Fruit fly (Drosophila melanogaster) whole organism, embryonic: ENCODE results near the gene Scox.

ENCODE experiments used
- B-H1 ChIP-seq: fragments of 200-800 bp; sonication (Bioruptor generic); IDR thresholded peaks from 3 replicates; pipeline ENCODE4 v1.3.6; 2022; ENCODE audit warnings: missing biosample characterization, missing genetic modification characterization
- CG10654 ChIP-seq: fragments of 200-800 bp; sonication (Bioruptor generic); optimal IDR thresholded peaks from 2 replicates; lab custom pipeline; 2016; ENCODE audit warnings: missing biosample characterization, missing genetic modification characterization
- CG11247 ChIP-seq: fragments of 200-800 bp; sonication (Bioruptor generic); IDR thresholded peaks from 2 replicates; pipeline ENCODE4 v1.3.6; 2022; ENCODE audit warnings: missing biosample characterization, missing genetic modification characterization
- CG13296 ChIP-seq: fragments of 200-800 bp; sonication (Bioruptor generic); optimal IDR thresholded peaks from 3 replicates; lab custom pipeline; 2018; ENCODE audit warnings: missing biosample characterization, mild to moderate bottlenecking, missing genetic modification characterization
- CG17359 ChIP-seq: fragments of 200-800 bp; sonication (Bioruptor generic); optimal IDR thresholded peaks from 3 replicates; lab custom pipeline; 2018; ENCODE audit warnings: missing biosample characterization, mild to moderate bottlenecking, missing genetic modification characterization, moderate library complexity
- CG17385 ChIP-seq: fragments of 200-800 bp; sonication (Bioruptor generic); optimal IDR thresholded peaks from 3 replicates; lab custom pipeline; 2018; ENCODE audit warnings: missing biosample characterization, mild to moderate bottlenecking, missing genetic modification characterization
- CG17612 ChIP-seq: fragments of 200-800 bp; sonication (Bioruptor generic); IDR thresholded peaks from 2 replicates; pipeline ENCODE4 v1.3.6; 2022; ENCODE audit warnings: missing biosample characterization, missing genetic modification characterization
- CG1832 ChIP-seq: fragments of 200-800 bp; sonication (Bioruptor generic); optimal IDR thresholded peaks from 2 replicates; lab custom pipeline; 2017; ENCODE audit warnings: missing biosample characterization, mild to moderate bottlenecking, missing genetic modification characterization, inconsistent platforms
- CG2120 ChIP-seq: fragments of 200-800 bp; sonication (Bioruptor generic); optimal IDR thresholded peaks from 3 replicates; lab custom pipeline; 2016; ENCODE audit warnings: missing biosample characterization, missing genetic modification characterization
- CG2712 ChIP-seq: fragments of 200-800 bp; optimal IDR thresholded peaks from 3 replicates; lab custom pipeline; 2019; ENCODE audit warnings: missing biosample characterization, mild to moderate bottlenecking, missing genetic modification characterization, moderate library complexity
- CG33557 ChIP-seq: fragments of 200-800 bp; sonication (Bioruptor generic); optimal IDR thresholded peaks from 2 replicates; lab custom pipeline; 2019; ENCODE audit warnings: missing biosample characterization, mild to moderate bottlenecking, missing genetic modification characterization, moderate library complexity
- CG3407 ChIP-seq: fragments of 200-800 bp; sonication (Bioruptor generic); optimal IDR thresholded peaks from 2 replicates; lab custom pipeline; 2018; ENCODE audit warnings: missing biosample characterization, mild to moderate bottlenecking, missing genetic modification characterization
- CG4424 ChIP-seq: fragments of 200-800 bp; sonication (Bioruptor generic); optimal IDR thresholded peaks from 3 replicates; lab custom pipeline; 2016; ENCODE audit warnings: missing biosample characterization, missing genetic modification characterization
- CG5245 ChIP-seq: fragments of 200-800 bp; sonication (Bioruptor generic); optimal IDR thresholded peaks from 3 replicates; lab custom pipeline; 2016; ENCODE audit warnings: missing biosample characterization, missing genetic modification characterization
- CG6272 ChIP-seq: fragments of 200-800 bp; sonication (Bioruptor generic); IDR thresholded peaks from 2 replicates; pipeline ENCODE4 v1.3.6; 2022; ENCODE audit warnings: missing biosample characterization, missing genetic modification characterization
- CG6813 ChIP-seq: fragments of 200-800 bp; sonication (Bioruptor generic); optimal IDR thresholded peaks from 2 replicates; lab custom pipeline; 2017; ENCODE audit warnings: missing biosample characterization, missing genetic modification characterization, mild to moderate bottlenecking, moderate library complexity, missing genetic modification reagents
- CG7786 ChIP-seq: fragments of 200-800 bp; sonication (Bioruptor generic); optimal IDR thresholded peaks from 2 replicates; lab custom pipeline; 2016; ENCODE audit warnings: missing biosample characterization, missing genetic modification characterization
- CG7839 ChIP-seq: fragments of 200-800 bp; sonication (Bioruptor generic); optimal IDR thresholded peaks from 3 replicates; lab custom pipeline; 2018; ENCODE audit warnings: missing biosample characterization, mild to moderate bottlenecking, missing genetic modification characterization, moderate library complexity
- CTCF ChIP-seq: fragments of 200-800 bp; sonication (Bioruptor generic); optimal IDR thresholded peaks from 2 replicates; lab custom pipeline; 2017; ENCODE audit warnings: missing biosample characterization, mild to moderate bottlenecking, missing genetic modification characterization, moderate library complexity
- CkIIα-i1 ChIP-seq: fragments of 200-800 bp; sonication (Bioruptor generic); IDR thresholded peaks from 2 replicates; pipeline ENCODE4 v1.3.6; 2022; ENCODE audit warnings: missing biosample characterization, missing genetic modification characterization
- D19B ChIP-seq: fragments of 200-800 bp; sonication (Bioruptor generic); optimal IDR thresholded peaks from 2 replicates; lab custom pipeline; 2017; ENCODE audit warnings: missing biosample characterization, mild to moderate bottlenecking, missing genetic modification characterization
- Fer2 ChIP-seq: fragments of 200-800 bp; sonication (Bioruptor generic); optimal IDR thresholded peaks from 2 replicates; lab custom pipeline; 2018; ENCODE audit warnings: missing biosample characterization, mild to moderate bottlenecking, missing genetic modification characterization, moderate library complexity
- HHEX ChIP-seq: fragments of 200-800 bp; sonication (Bioruptor generic); optimal IDR thresholded peaks from 3 replicates; lab custom pipeline; 2017; ENCODE audit warnings: missing biosample characterization, mild to moderate bottlenecking, missing genetic modification characterization, missing genetic modification reagents
- Hmx ChIP-seq: fragments of 200-800 bp; sonication (Bioruptor generic); optimal IDR thresholded peaks from 2 replicates; lab custom pipeline; 2016; ENCODE audit warnings: missing biosample characterization, missing genetic modification characterization
- MTF-1 ChIP-seq: fragments of 200-800 bp; sonication (Bioruptor generic); optimal IDR thresholded peaks from 2 replicates; lab custom pipeline; 2018; ENCODE audit warnings: missing biosample characterization, mild to moderate bottlenecking, missing genetic modification characterization, borderline replicate concordance
- NC2β ChIP-seq: fragments of 200-800 bp; sonication (Bioruptor generic); optimal IDR thresholded peaks from 2 replicates; lab custom pipeline; 2016; ENCODE audit warnings: missing biosample characterization, missing genetic modification characterization
- Nf-YB ChIP-seq: fragments of 200-800 bp; sonication (Bioruptor generic); optimal IDR thresholded peaks from 3 replicates; lab custom pipeline; 2019; ENCODE audit warnings: missing biosample characterization, mild to moderate bottlenecking, missing genetic modification characterization, moderate library complexity
- Pdp1 ChIP-seq, 2 experiments: fragments of 200-800 bp; sonication (Bioruptor generic); optimal IDR thresholded peaks; 3 replicates each; lab custom pipeline; 2016; ENCODE audit warnings: missing biosample characterization in 2 of 2, missing genetic modification characterization in 2 of 2, mild to moderate bottlenecking in 1 of 2, moderate library complexity in 1 of 2
- Ravus ChIP-seq: fragments of 200-800 bp; sonication (Bioruptor generic); IDR thresholded peaks from 2 replicates; pipeline ENCODE4 v1.3.6; 2022; ENCODE audit warnings: missing biosample characterization, missing genetic modification characterization
- Rfx ChIP-seq: fragments of 200-800 bp; sonication (Bioruptor generic); IDR thresholded peaks from 2 replicates; pipeline ENCODE4 v1.3.6; 2022; ENCODE audit warnings: missing biosample characterization, missing genetic modification characterization
- Xbp1 ChIP-seq: fragments of 200-800 bp; sonication (Bioruptor generic); optimal IDR thresholded peaks from 3 replicates; lab custom pipeline; 2016; ENCODE audit warnings: missing biosample characterization, mild to moderate bottlenecking, missing genetic modification characterization
- YL-1 ChIP-seq: fragments of 200-800 bp; sonication (Bioruptor generic); optimal IDR thresholded peaks from 3 replicates; lab custom pipeline; 2017; ENCODE audit warnings: missing biosample characterization, mild to moderate bottlenecking, missing genetic modification characterization
- bab2 ChIP-seq: fragments of 200-800 bp; sonication (Bioruptor generic); optimal IDR thresholded peaks from 2 replicates; lab custom pipeline; 2016; ENCODE audit warnings: missing biosample characterization, missing genetic modification characterization
- br ChIP-seq: fragments of >200 bp; optimal IDR thresholded peaks from 2 replicates; lab custom pipeline; 2017
- crol ChIP-seq: fragments of 200-800 bp; sonication (Bioruptor generic); IDR thresholded peaks from 2 replicates; pipeline ENCODE4 v1.3.6; 2022; ENCODE audit warnings: missing biosample characterization, missing genetic modification characterization
- dimm ChIP-seq: fragments of 200-800 bp; sonication (Bioruptor generic); IDR thresholded peaks from 2 replicates; pipeline ENCODE4 v1.3.6; 2022; ENCODE audit warnings: missing biosample characterization, missing genetic modification characterization
- fru ChIP-seq: fragments of >200 bp; optimal IDR thresholded peaks from 2 replicates; lab custom pipeline; 2017
- gce ChIP-seq: fragments of 200-800 bp; sonication (Bioruptor generic); IDR thresholded peaks from 3 replicates; pipeline ENCODE4 v1.3.6; 2022; ENCODE audit warnings: missing biosample characterization, missing genetic modification characterization
- gcm ChIP-seq: fragments of 200-800 bp; sonication (Bioruptor generic); optimal IDR thresholded peaks from 2 replicates; lab custom pipeline; 2019; ENCODE audit warnings: missing biosample characterization, mild to moderate bottlenecking, missing genetic modification characterization, moderate library complexity
- gem ChIP-seq: fragments of 200-800 bp; sonication (Bioruptor generic); optimal IDR thresholded peaks from 2 replicates; lab custom pipeline; 2019; ENCODE audit warnings: missing biosample characterization, mild to moderate bottlenecking, missing genetic modification characterization, moderate library complexity
- grau ChIP-seq: fragments of 200-800 bp; optimal IDR thresholded peaks from 3 replicates; lab custom pipeline; 2019; ENCODE audit warnings: missing biosample characterization, mild to moderate bottlenecking, missing genetic modification characterization, moderate library complexity
- her ChIP-seq: fragments of 200-800 bp; sonication (Bioruptor generic); optimal IDR thresholded peaks from 2 replicates; lab custom pipeline; 2016; ENCODE audit warnings: missing biosample characterization, missing genetic modification characterization
- nerfin-2 ChIP-seq: fragments of 200-800 bp; sonication (Bioruptor generic); IDR thresholded peaks from 2 replicates; pipeline ENCODE4 v1.3.6; 2022; ENCODE audit warnings: missing biosample characterization, missing genetic modification characterization; ENCODE audit not compliant: partially characterized antibody
- schlank ChIP-seq: fragments of 200-800 bp; sonication (Bioruptor generic); optimal IDR thresholded peaks from 2 replicates; lab custom pipeline; 2018; ENCODE audit warnings: missing biosample characterization, mild to moderate bottlenecking, missing genetic modification characterization
- shn ChIP-seq: fragments of 200-800 bp; sonication (Bioruptor generic); optimal IDR thresholded peaks from 3 replicates; lab custom pipeline; 2016; ENCODE audit warnings: missing biosample characterization, missing genetic modification characterization
- slou ChIP-seq: fragments of 200-800 bp; sonication (Bioruptor generic); optimal IDR thresholded peaks from 3 replicates; lab custom pipeline; 2016; ENCODE audit warnings: missing biosample characterization, missing genetic modification characterization
- sna ChIP-seq: fragments of 200-800 bp; sonication (Bioruptor generic); IDR thresholded peaks from 2 replicates; pipeline ENCODE4 v1.3.6; 2022; ENCODE audit warnings: missing biosample characterization, missing genetic modification characterization; ENCODE audit not compliant: partially characterized antibody
- sug ChIP-seq: fragments of 200-800 bp; optimal IDR thresholded peaks from 2 replicates; lab custom pipeline; 2019; ENCODE audit warnings: missing biosample characterization, mild to moderate bottlenecking, missing genetic modification characterization, moderate library complexity
- unc-4 ChIP-seq: fragments of 200-800 bp; sonication (Bioruptor generic); IDR thresholded peaks from 2 replicates; pipeline ENCODE4 v1.3.6; 2022; ENCODE audit warnings: missing biosample characterization, missing genetic modification characterization; ENCODE audit not compliant: partially characterized antibody
- unpg ChIP-seq: fragments of 200-800 bp; sonication (Bioruptor generic); optimal IDR thresholded peaks from 3 replicates; lab custom pipeline; 2018; ENCODE audit warnings: missing biosample characterization, mild to moderate bottlenecking, missing genetic modification characterization, moderate library complexity
- vvl ChIP-seq: fragments of 200-800 bp; sonication (Bioruptor generic); IDR thresholded peaks from 2 replicates; pipeline ENCODE4 v1.3.6; 2022; ENCODE audit warnings: missing biosample characterization, missing genetic modification characterization

Scox gene

DNA sequence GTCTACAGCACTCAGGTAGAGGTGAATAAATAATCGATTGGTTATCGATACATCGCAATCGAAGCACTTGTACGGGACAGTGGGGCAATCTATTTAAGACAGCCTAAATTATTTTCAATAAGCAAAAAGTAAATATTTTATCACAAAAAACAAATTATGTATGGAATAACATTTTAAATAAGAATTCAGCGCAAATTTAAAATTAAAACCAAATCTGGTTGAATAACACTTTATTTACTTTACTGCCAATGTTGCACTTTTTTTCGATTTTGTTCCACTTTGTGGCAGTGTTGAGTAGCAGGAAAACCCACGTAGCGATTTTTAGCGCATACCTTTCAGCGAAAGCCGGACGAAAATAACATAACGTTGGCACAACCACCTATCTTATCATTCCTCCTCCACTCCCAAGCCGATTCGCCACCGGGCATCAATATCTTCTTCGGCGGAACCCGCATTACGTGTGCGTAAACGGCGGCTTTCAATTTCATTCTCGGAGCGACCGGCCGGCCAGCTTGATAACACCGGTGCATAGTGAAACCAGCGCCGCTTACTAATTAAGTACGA, 8.3 kb upstream of the Scox start, which contains the start of the genes Gmd and CG3792 (continued):
- TF ChIP-seq sna (GFP tag; lab: Robert Waterston, UW), result peak; percentile 80
- no peak for TF ChIP-seq CG1832 (GFP tag; lab: Kevin White, UChicago)
- TF ChIP-seq CTCF (GFP tag; lab: Kevin White, UChicago), result peak; percentile 51
- TF ChIP-seq Ravus (GFP tag; lab: Robert Waterston, UW), result peak; percentile 86
- peak; percentile 62 for TF ChIP-seq crol (GFP tag; lab: Robert Waterston, UW)
- TF ChIP-seq Rfx (GFP tag; lab: Robert Waterston, UW), result peak; percentile 97
- peak; percentile 93 to 94 for TF ChIP-seq Pdp1 (GFP tag; optimal IDR thresholded peaks at IDR 0.05; lab: Kevin White, UChicago)
- peak; percentile 93 for TF ChIP-seq sug (tag; lab: Kevin White, UChicago)
- TF ChIP-seq CG6272, result peak; percentile 96
- TF ChIP-seq schlank (tag; lab: Kevin White, UChicago), result peak; percentile 82
- peak; percentile 78 for TF ChIP-seq CG3407 (GFP tag; lab: Kevin White, UChicago)
- TF ChIP-seq CG7839 (tag; lab: Kevin White, UChicago), result peak; percentile 96
- TF ChIP-seq HHEX (GFP tag; lab: Kevin White, UChicago), result peak; percentile 94
- TF ChIP-seq unpg (GFP tag; lab: Kevin White, UChicago), result peak; percentile 96
- peak; percentile 98 for TF ChIP-seq vvl (GFP tag; lab: Robert Waterston, UW)
- TF ChIP-seq her, result peak; percentile 90
- TF ChIP-seq CG17612 (GFP tag; lab: Robert Waterston, UW), result peak; percentile 91
- TF ChIP-seq Xbp1 (GFP tag; lab: Kevin White, UChicago), result peak; percentile 97
- TF ChIP-seq MTF-1 (GFP tag; lab: Kevin White, UChicago), result peak; percentile 89
- peak; percentile 84 for TF ChIP-seq dimm
- TF ChIP-seq shn, result peak; percentile 92
- peak; percentile 95 for TF ChIP-seq grau
- TF ChIP-seq CG10654 (GFP tag; lab: Kevin White, UChicago), result peak; percentile 92
- TF ChIP-seq NC2β, result peak; percentile 91
- peak; percentile 96 for TF ChIP-seq CG11247 (GFP tag; lab: Robert Waterston, UW)
- TF ChIP-seq gce (GFP tag; lab: Robert Waterston, UW), result peak; percentile 85; the same call in 2 of the 3 replicates
- TF ChIP-seq YL-1 (GFP tag; lab: Kevin White, UChicago), result peak; percentile 82
- TF ChIP-seq CG13296, result peak; percentile 95
- TF ChIP-seq gem, result peak; percentile 95
- peak; percentile 91 for TF ChIP-seq bab2 (GFP tag; lab: Kevin White, UChicago)
- TF ChIP-seq CG33557 (GFP tag; lab: Kevin White, UChicago), result peak; percentile 82
- peak; percentile 92 for TF ChIP-seq CG6813
- peak; percentile 92 for TF ChIP-seq Fer2 (tag; lab: Kevin White, UChicago)
- TF ChIP-seq B-H1, result peak; percentile 95
- TF ChIP-seq slou (GFP tag; lab: Kevin White, UChicago), result peak; percentile 92
- TF ChIP-seq CG5245 (GFP tag; lab: Kevin White, UChicago), result peak; percentile 93
- peak; percentile 81 for TF ChIP-seq gcm
- peak; percentile 82 for TF ChIP-seq unc-4 (GFP tag; lab: Robert Waterston, UW)
- peak; percentile 93 for TF ChIP-seq CG7786
- TF ChIP-seq CG17385, result peak; percentile 85
- TF ChIP-seq CG17359, result peak; percentile 95
- TF ChIP-seq CG2120, result peak; percentile 97
- TF ChIP-seq Nf-YB (GFP tag; lab: Kevin White, UChicago), result peak; percentile 82
- TF ChIP-seq D19B (GFP tag; lab: Kevin White, UChicago), result peak; percentile 85
- 0 out of 2 replicates have a peak, but pooled peaks have one; percentile 41 for TF ChIP-seq CkIIα-i1 (GFP tag; lab: Robert Waterston, UW)
- TF ChIP-seq fru (lab: Kevin White, UChicago), result no peak
- TF ChIP-seq CG2712, result peak; percentile 97
- TF ChIP-seq Hmx (GFP tag; lab: Kevin White, UChicago), result peak; percentile 92
- no peak for TF ChIP-seq br (lab: Kevin White, UChicago)
- peak; percentile 97 for TF ChIP-seq CG4424 (GFP tag; lab: Kevin White, UChicago)
- TF ChIP-seq nerfin-2, result peak; percentile 92
